Worm (Caenorhabditis elegans): ENCODE results near the gene mig-38.

The mig-38 gene

ce11 chrIV:11620909-11621308 lies 26.9 kb downstream of the mig-38 start, which contains the start of gene dsl-5:
Gene dsl-5 (minus strand): TSS chrIV:11621009.
- no peak for TF ChIP-seq che-1 (tag; optimal IDR thresholded peaks at IDR 0.05)
- no peak for TF ChIP-seq ets-4 (tag; optimal IDR thresholded peaks at IDR 0.05)
- TF ChIP-seq hlh-6 (tag; optimal IDR thresholded peaks at IDR 0.05): no peak
- TF ChIP-seq npax-4 (tag; optimal IDR thresholded peaks at IDR 0.05): no peak
- TF ChIP-seq ama-1 (optimal IDR thresholded peaks at IDR 0.05): no peak
- no peak for TF ChIP-seq ceh-14 (tag; optimal IDR thresholded peaks at IDR 0.05)
- no peak for TF ChIP-seq odd-2 (tag; optimal IDR thresholded peaks at IDR 0.05)
- TF ChIP-seq sox-2 (GFP tag; IDR thresholded peaks at IDR 0.05): no peak
- no peak for TF ChIP-seq lin-11 (tag; optimal IDR thresholded peaks at IDR 0.05)
- TF ChIP-seq pqm-1 (tag; optimal IDR thresholded peaks at IDR 0.05): no peak
- TF ChIP-seq unc-42 (tag; optimal IDR thresholded peaks at IDR 0.05): no peak
- TF ChIP-seq pha-4 (tag; optimal IDR thresholded peaks at IDR 0.05): no peak
- TF ChIP-seq ttx-3 (tag; optimal IDR thresholded peaks at IDR 0.05): no peak
- no peak for TF ChIP-seq Y22D7AL.16 (tag; optimal IDR thresholded peaks at IDR 0.05)
- no peak for TF ChIP-seq tbx-7 (tag; optimal IDR thresholded peaks at IDR 0.05)
- no peak for TF ChIP-seq zip-5 (tag; optimal IDR thresholded peaks at IDR 0.05)

- TF ChIP-seq nfya-1 (tag; optimal IDR thresholded peaks at IDR 0.05) (no peak), K09A11.1 (tag; optimal IDR thresholded peaks at IDR 0.05; ENCODE audit: insufficient read depth) (no peak), nhr-232 (tag; optimal IDR thresholded peaks at IDR 0.05) (no peak), lin-11 (tag; optimal IDR thresholded peaks at IDR 0.05) (no peak), mec-3 (tag; optimal IDR thresholded peaks at IDR 0.05; ENCODE audit: borderline replicate concordance) (no peak), T23F11.4 (GFP tag; optimal IDR thresholded peaks at IDR 0.05) (no peak), ceh-19 (GFP tag; optimal IDR thresholded peaks at IDR 0.05) (no peak), pqm-1 (tag; optimal IDR thresholded peaks at IDR 0.05) (no peak), zip-5 (tag; optimal IDR thresholded peaks at IDR 0.05) (no peak), hlh-15 (tag; optimal IDR thresholded peaks at IDR 0.05) (no peak), tbx-2 (tag; optimal IDR thresholded peaks at IDR 0.05) (no peak)
Measured at ce11 chrIV:11622336-11622735, 28.3 kb downstream of the mig-38 start.

ce11 chrIV:11623060-11623459 lies 29.0 kb downstream of the mig-38 start, which contains the start of gene lys-4:
Gene lys-4 (minus strand): TSS chrIV:11623174.
- TF ChIP-seq C08G9.2 (tag; optimal IDR thresholded peaks at IDR 0.05): no peak
- no peak for TF ChIP-seq elt-2 (tag; optimal IDR thresholded peaks at IDR 0.05)
- TF ChIP-seq elt-4 (tag; optimal IDR thresholded peaks at IDR 0.05): no peak
- TF ChIP-seq ttx-3 (tag; optimal IDR thresholded peaks at IDR 0.05): no peak
- no peak for TF ChIP-seq syd-9 (tag; optimal IDR thresholded peaks at IDR 0.05)
- no peak for TF ChIP-seq T23F11.4 (GFP tag; optimal IDR thresholded peaks at IDR 0.05)
- no peak for TF ChIP-seq odd-2 (tag; optimal IDR thresholded peaks at IDR 0.05)
- TF ChIP-seq npax-4 (tag; optimal IDR thresholded peaks at IDR 0.05): no peak
- TF ChIP-seq ceh-30 (tag; optimal IDR thresholded peaks at IDR 0.05): no peak
- no peak for TF ChIP-seq hlh-13 (GFP tag; optimal IDR thresholded peaks at IDR 0.05)
- TF ChIP-seq lin-11 (tag; optimal IDR thresholded peaks at IDR 0.05): no peak
- no peak for TF ChIP-seq unc-3 (GFP tag; conservative IDR thresholded peaks at IDR 0.05)
- no peak for TF ChIP-seq unc-3 (tag; optimal IDR thresholded peaks at IDR 0.05)
- no peak for TF ChIP-seq pha-4 (tag; optimal IDR thresholded peaks at IDR 0.05)
- no peak for TF ChIP-seq pat-9 (tag; optimal IDR thresholded peaks at IDR 0.05)
- TF ChIP-seq rnt-1 (tag; optimal IDR thresholded peaks at IDR 0.05): no peak
- no peak for TF ChIP-seq zip-5 (tag; optimal IDR thresholded peaks at IDR 0.05)
- TF ChIP-seq ceh-31 (tag; optimal IDR thresholded peaks at IDR 0.05): no peak
- TF ChIP-seq madf-2 (tag; optimal IDR thresholded peaks at IDR 0.05): no peak
- no peak for TF ChIP-seq ref-2 (tag; optimal IDR thresholded peaks at IDR 0.05)

- TF ChIP-seq K09A11.1 (tag; optimal IDR thresholded peaks at IDR 0.05; ENCODE audit: insufficient read depth) (no peak), ceh-6 (GFP tag; optimal IDR thresholded peaks at IDR 0.05) (no peak), fkh-6 (tag; optimal IDR thresholded peaks at IDR 0.05) (no peak), fax-1 (tag; optimal IDR thresholded peaks at IDR 0.05) (no peak)
Measured at ce11 chrIV:11623759-11624287, 29.8 kb downstream of the mig-38 start.
